Fruit fly (Drosophila melanogaster): ENCODE measurements around the gene Sar1.
A peak's percentile ranks its signal among the peaks of the same experiment; 100 is the strongest.

Sar1 gene

dm6 chr3R:22379942-22380341 lies 23.5 kb downstream of the Sar1 start, which contains the start of gene CG34149:
Gene CG34149, plus strand, starts transcription at chr3R:22380128.
- TF ChIP-seq cic (GFP tag; optimal IDR thresholded peaks at IDR 0.05) (no peak), CG12768 (GFP tag; optimal IDR thresholded peaks at IDR 0.05) (no peak), CG11617 (GFP tag; optimal IDR thresholded peaks at IDR 0.05) (no peak), CG1620 (GFP tag; optimal IDR thresholded peaks at IDR 0.05) (no peak), CG7045 (GFP tag; optimal IDR thresholded peaks at IDR 0.05) (no peak), bab1 (GFP tag; optimal IDR thresholded peaks at IDR 0.05) (no peak), CG14711 (tag; optimal IDR thresholded peaks at IDR 0.05) (no peak), Clk (GFP tag; optimal IDR thresholded peaks at IDR 0.05) (no peak), cnc (optimal IDR thresholded peaks at IDR 0.05) (no peak), CG5204 (GFP tag; optimal IDR thresholded peaks at IDR 0.05) (no peak), Hr96 (GFP tag; optimal IDR thresholded peaks at IDR 0.05) (no peak), pad (GFP tag; optimal IDR thresholded peaks at IDR 0.05) (no peak), toe (GFP tag; optimal IDR thresholded peaks at IDR 0.05) (no peak), ovo (GFP tag; optimal IDR thresholded peaks at IDR 0.05) (no peak)

- TF ChIP-seq Clk (GFP tag; optimal IDR thresholded peaks at IDR 0.05) = no peak
- TF ChIP-seq kay (GFP tag; ENCODE audit: borderline replicate concordance) = no peak
- TF ChIP-seq CG7101 (tag; optimal IDR thresholded peaks at IDR 0.05) = peak; percentile 67
- TF ChIP-seq Mnt (GFP tag; optimal IDR thresholded peaks at IDR 0.05) = no peak
- TF ChIP-seq bab1 (GFP tag; optimal IDR thresholded peaks at IDR 0.05) = no peak
- no peak for TF ChIP-seq CG14711 (tag; optimal IDR thresholded peaks at IDR 0.05)
- no peak for TF ChIP-seq Hr96 (GFP tag; optimal IDR thresholded peaks at IDR 0.05)
- no peak for TF ChIP-seq pad (GFP tag; optimal IDR thresholded peaks at IDR 0.05)
These were observed 24.6 kb downstream of the Sar1 start, which contains the start of gene CG43342 for dm6 chr3R:22381077-22381476. Gene CG43342, plus strand, starts transcription at chr3R:22381340.

dm6 chr3R:22381735-22382134 lies 25.2 kb downstream of the Sar1 start, which contains the start of gene Gpdh3:
Gene Gpdh3, plus strand, starts transcription at chr3R:22382035.
- TF ChIP-seq cnc (optimal IDR thresholded peaks at IDR 0.05) (no peak), bab1 (GFP tag; optimal IDR thresholded peaks at IDR 0.05) (no peak), CG7101 (tag; optimal IDR thresholded peaks at IDR 0.05) (no peak), CG5204 (GFP tag; optimal IDR thresholded peaks at IDR 0.05) (no peak), Clk (GFP tag; optimal IDR thresholded peaks at IDR 0.05) (no peak)

- TF ChIP-seq CG12768 (GFP tag; optimal IDR thresholded peaks at IDR 0.05) = no peak
- no peak for TF ChIP-seq cnc (optimal IDR thresholded peaks at IDR 0.05)
- TF ChIP-seq tj (GFP tag; optimal IDR thresholded peaks at IDR 0.05) = no peak
These were observed 33.1 kb downstream of the Sar1 start, which contains the start of the genes CAH8 and CG7059 for dm6 chr3R:22389614-22390013. Gene CAH8, minus strand, starts transcription at chr3R:22389714. Gene CG7059, plus strand, starts transcription at chr3R:22389780.

- TF ChIP-seq cic (GFP tag; optimal IDR thresholded peaks at IDR 0.05) (no peak), tj (GFP tag; optimal IDR thresholded peaks at IDR 0.05) (peak; percentile 53)
These were observed 33.6 kb downstream of the Sar1 start for dm6 chr3R:22390109-22390508.

- no peak for TF ChIP-seq bab1 (GFP tag; optimal IDR thresholded peaks at IDR 0.05)
- no peak for TF ChIP-seq cnc (optimal IDR thresholded peaks at IDR 0.05)
- TF ChIP-seq CG7101 (tag; optimal IDR thresholded peaks at IDR 0.05) = no peak
- no peak for TF ChIP-seq ovo (GFP tag; optimal IDR thresholded peaks at IDR 0.05)
- no peak for TF ChIP-seq CG33017 (tag; optimal IDR thresholded peaks at IDR 0.05)
- no peak for TF ChIP-seq cic (GFP tag; optimal IDR thresholded peaks at IDR 0.05)
- no peak for TF ChIP-seq toe (GFP tag; optimal IDR thresholded peaks at IDR 0.05)
- no peak for TF ChIP-seq CG11617 (GFP tag; optimal IDR thresholded peaks at IDR 0.05)
- TF ChIP-seq CG12768 (GFP tag; optimal IDR thresholded peaks at IDR 0.05) = no peak
- no peak for TF ChIP-seq CG5204 (GFP tag; optimal IDR thresholded peaks at IDR 0.05)
- no peak for TF ChIP-seq tj (GFP tag; optimal IDR thresholded peaks at IDR 0.05)
- TF ChIP-seq Crg-1 (GFP tag; optimal IDR thresholded peaks at IDR 0.05) = no peak
- no peak for TF ChIP-seq CG1620 (GFP tag; optimal IDR thresholded peaks at IDR 0.05)
- TF ChIP-seq kay (GFP tag; ENCODE audit: borderline replicate concordance) = no peak
- TF ChIP-seq CG7045 (GFP tag; optimal IDR thresholded peaks at IDR 0.05) = no peak
These were observed 37.5 kb downstream of the Sar1 start, which contains the start of gene CG13857 for dm6 chr3R:22394004-22394403. Gene CG13857, minus strand, starts transcription at chr3R:22394104.

dm6 chr3R:22395409-22396178 lies 39.1 kb downstream of the Sar1 start:
- TF ChIP-seq CG33017 (tag; optimal IDR thresholded peaks at IDR 0.05) (no peak), toe (GFP tag; optimal IDR thresholded peaks at IDR 0.05) (no peak), CG12768 (GFP tag; optimal IDR thresholded peaks at IDR 0.05) (no peak), CG14711 (tag; optimal IDR thresholded peaks at IDR 0.05) (no peak), Clk (GFP tag; optimal IDR thresholded peaks at IDR 0.05) (no peak), CG1620 (GFP tag; optimal IDR thresholded peaks at IDR 0.05) (no peak), Hr96 (GFP tag; optimal IDR thresholded peaks at IDR 0.05) (no peak), ovo (GFP tag; optimal IDR thresholded peaks at IDR 0.05) (no peak), bab1 (GFP tag; optimal IDR thresholded peaks at IDR 0.05) (no peak)
